Worm (Caenorhabditis elegans): Measurements from ENCODE around the gene dpf-5.

dpf-5 gene

DNA sequence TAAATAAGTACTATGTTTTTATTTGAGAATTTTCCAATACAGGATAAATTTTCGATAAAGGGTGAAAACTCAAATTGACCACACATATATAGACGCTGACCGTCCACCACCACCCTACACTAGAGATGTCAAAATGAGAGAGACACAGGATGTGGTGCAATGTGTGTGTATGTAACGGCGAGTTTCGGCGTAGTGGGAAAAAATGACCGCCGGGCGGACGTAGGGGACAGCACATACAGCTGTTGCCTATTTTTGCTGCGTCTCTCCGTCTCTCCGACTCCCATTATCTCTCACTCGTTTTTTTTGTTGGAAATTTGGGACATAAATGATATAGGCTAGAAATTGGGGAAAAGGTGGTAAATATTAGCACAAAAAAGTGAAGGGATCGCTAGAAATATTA, 25.3 kb downstream of the dpf-5 start:
- no peak for TF ChIP-seq eor-1 (tag; optimal IDR thresholded peaks at IDR 0.05)
- peak; percentile 76 for TF ChIP-seq hmg-11 (tag; optimal IDR thresholded peaks at IDR 0.05)
- TF ChIP-seq nhr-25 (tag; optimal IDR thresholded peaks at IDR 0.05): no peak
- no peak for TF ChIP-seq ceh-9 (tag; optimal IDR thresholded peaks at IDR 0.05)
- peak; percentile 28 for TF ChIP-seq nfya-1 (tag; optimal IDR thresholded peaks at IDR 0.05; ENCODE audit: insufficient read depth)

DNA sequence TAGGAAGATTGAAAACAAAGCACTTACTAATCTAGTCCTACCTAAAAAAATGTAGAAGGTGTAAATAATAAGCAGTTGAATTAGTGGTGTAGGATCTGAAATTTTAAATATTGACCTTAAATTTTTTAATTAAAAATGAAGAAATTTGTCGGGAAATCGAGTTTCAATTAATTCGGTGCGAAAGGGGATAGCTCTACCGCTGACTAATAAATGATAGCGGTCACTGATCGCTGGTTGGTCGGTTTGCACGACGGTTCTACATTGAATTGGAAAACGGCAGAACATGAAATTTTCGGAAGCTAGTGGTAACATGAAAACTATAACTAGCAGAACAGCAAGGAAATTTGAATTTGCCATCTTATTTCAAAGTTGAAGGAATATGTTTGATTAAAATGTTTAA, 26.3 kb downstream of the dpf-5 start, which contains the start of gene set-15:
set-15 (minus strand) TSS at position 101 of the 400 bp plus-strand sequence.
- TF ChIP-seq ceh-9 (tag; optimal IDR thresholded peaks at IDR 0.05): no peak
- TF ChIP-seq ceh-82 (tag; optimal IDR thresholded peaks at IDR 0.05): no peak
- TF ChIP-seq elt-3 (tag; optimal IDR thresholded peaks at IDR 0.05): no peak
- TF ChIP-seq tbx-2 (tag; optimal IDR thresholded peaks at IDR 0.05): no peak
- TF ChIP-seq nhr-11 (tag; optimal IDR thresholded peaks at IDR 0.05): no peak
- no peak for TF ChIP-seq nfya-1 (tag; optimal IDR thresholded peaks at IDR 0.05; ENCODE audit: insufficient read depth)

DNA sequence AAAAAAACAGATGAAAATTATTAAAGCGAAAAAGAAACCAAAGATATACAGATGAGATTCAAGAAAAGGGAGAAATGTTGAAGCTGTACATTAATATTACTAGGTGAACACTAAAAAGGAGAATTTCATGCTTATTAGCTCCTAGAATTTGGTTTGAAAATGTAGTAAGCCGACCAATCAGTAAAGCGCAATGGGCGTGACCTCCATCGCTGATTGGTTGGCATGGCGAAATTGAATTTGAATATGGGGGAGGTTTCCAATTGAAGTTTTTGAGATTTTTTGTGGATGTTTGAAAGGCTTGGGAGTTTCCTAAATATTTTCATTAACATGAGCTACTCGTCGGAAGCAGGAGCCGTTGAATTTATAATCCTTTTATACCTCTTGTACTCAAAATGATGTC, 29.9 kb downstream of the dpf-5 start:
- TF ChIP-seq ceh-28 (tag; optimal IDR thresholded peaks at IDR 0.05) (no peak), nfya-1 (tag; optimal IDR thresholded peaks at IDR 0.05; ENCODE audit: insufficient read depth) (peak; percentile 94)

DNA sequence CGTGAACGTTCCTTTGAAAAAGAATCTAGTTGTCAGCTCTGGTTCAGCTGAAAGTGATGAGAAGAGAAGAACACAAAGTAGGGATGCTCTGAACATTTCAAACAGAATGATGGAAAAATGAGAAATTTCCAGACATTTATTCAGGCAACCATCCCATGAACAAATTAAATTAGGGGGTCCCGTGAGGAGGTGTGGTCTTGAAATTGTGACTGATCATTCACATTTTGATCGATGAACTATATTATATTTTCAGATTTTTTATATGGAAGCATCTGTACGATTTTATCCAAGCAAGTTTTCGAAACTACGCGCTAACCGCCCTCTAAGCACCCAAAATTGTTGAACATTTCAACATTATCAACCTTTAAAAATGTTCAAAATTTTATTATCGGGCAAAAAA, 30.4 kb downstream of the dpf-5 start, which contains the start of gene R11E3.19:
R11E3.19 (minus strand) TSS at position 101 of the 400 bp plus-strand sequence.
- TF ChIP-seq unc-39 (tag; optimal IDR thresholded peaks at IDR 0.05): no peak
- TF ChIP-seq fkh-10 (GFP tag; optimal IDR thresholded peaks at IDR 0.05): no peak
- TF ChIP-seq zag-1 (tag; optimal IDR thresholded peaks at IDR 0.05): no peak
- TF ChIP-seq mdl-1 (tag; optimal IDR thresholded peaks at IDR 0.05): no peak
- no peak for TF ChIP-seq fkh-2 (tag; optimal IDR thresholded peaks at IDR 0.05)
- TF ChIP-seq daf-12 (tag; optimal IDR thresholded peaks at IDR 0.05): no peak
- no peak for TF ChIP-seq lin-15B (tag; optimal IDR thresholded peaks at IDR 0.05)
- TF ChIP-seq lin-39 (tag; optimal IDR thresholded peaks at IDR 0.05): no peak
- no peak for TF ChIP-seq pqm-1 (tag; optimal IDR thresholded peaks at IDR 0.05)
- TF ChIP-seq nhr-23 (tag; optimal IDR thresholded peaks at IDR 0.05): no peak
- no peak for TF ChIP-seq mml-1 (tag; optimal IDR thresholded peaks at IDR 0.05)
- TF ChIP-seq egl-5 (tag; optimal IDR thresholded peaks at IDR 0.05): no peak
- no peak for TF ChIP-seq elt-1 (tag; optimal IDR thresholded peaks at IDR 0.05)
- TF ChIP-seq lsy-12 (tag; optimal IDR thresholded peaks at IDR 0.05): no peak
- TF ChIP-seq elt-2 (tag; optimal IDR thresholded peaks at IDR 0.05): no peak

DNA sequence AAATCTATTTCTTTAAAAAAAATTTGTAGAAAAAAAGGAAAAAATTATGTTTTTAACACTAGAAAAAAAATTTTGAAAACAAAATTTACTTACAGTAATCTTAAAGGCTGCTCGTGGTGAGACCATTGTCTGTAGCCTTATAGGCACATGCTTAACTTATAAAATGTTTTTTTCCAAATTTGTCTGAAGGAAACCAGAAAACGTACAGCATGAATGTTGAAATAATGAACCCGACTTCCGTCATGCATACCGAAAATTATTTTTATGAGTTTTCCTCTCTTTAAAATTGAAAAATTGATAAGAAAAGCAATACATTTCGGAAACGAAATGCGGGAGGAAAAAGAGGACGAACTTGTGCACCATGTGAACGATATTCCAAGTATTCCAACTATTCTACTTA, 34.6 kb downstream of the dpf-5 start, which contains the start of gene R11E3.2:
R11E3.2 (plus strand) TSS at position 301 of the 400 bp plus-strand sequence.
- TF ChIP-seq ztf-11 (tag; optimal IDR thresholded peaks at IDR 0.05) (no peak), aly-2 (tag; optimal IDR thresholded peaks at IDR 0.05) (no peak), elt-2 (tag; optimal IDR thresholded peaks at IDR 0.05) (no peak), nhr-43 (tag; optimal IDR thresholded peaks at IDR 0.05; ENCODE audit: poor library complexity, severe bottlenecking) (no peak), lsy-12 (tag; optimal IDR thresholded peaks at IDR 0.05) (no peak), R02D3.7 (tag; optimal IDR thresholded peaks at IDR 0.05) (no peak), ceh-9 (tag; optimal IDR thresholded peaks at IDR 0.05) (no peak), ZK546.5 (tag; optimal IDR thresholded peaks at IDR 0.05) (no peak), egl-27 (tag; optimal IDR thresholded peaks at IDR 0.05) (no peak), fkh-10 (GFP tag; optimal IDR thresholded peaks at IDR 0.05) (no peak), nhr-25 (tag; optimal IDR thresholded peaks at IDR 0.05) (no peak), eor-1 (tag; optimal IDR thresholded peaks at IDR 0.05) (no peak), nhr-77 (tag; optimal IDR thresholded peaks at IDR 0.05) (no peak), mdl-1 (tag; optimal IDR thresholded peaks at IDR 0.05) (no peak)

DNA sequence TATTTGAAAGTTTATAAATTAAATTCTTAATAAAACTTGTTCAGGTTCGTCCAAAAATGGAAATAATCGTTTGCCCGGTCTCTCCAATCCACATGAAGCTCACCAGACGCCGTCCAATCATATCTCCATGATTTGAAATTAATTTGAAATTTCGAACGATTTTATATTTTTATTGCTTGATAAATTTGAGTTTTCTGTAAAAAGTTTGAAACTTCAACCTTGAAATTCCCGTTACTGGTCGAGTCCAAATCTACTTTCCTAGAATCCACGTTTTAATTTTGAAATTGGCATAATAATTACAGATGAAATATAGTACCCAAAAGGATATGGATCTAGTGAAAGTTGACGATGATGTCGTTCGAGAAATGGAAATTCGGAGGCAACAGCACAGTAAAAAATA, 42.0 kb downstream of the dpf-5 start, which contains the start of gene npp-26:
npp-26 (plus strand) TSS at position 301 of the 400 bp plus-strand sequence.
- TF ChIP-seq mml-1 (tag; optimal IDR thresholded peaks at IDR 0.05): no peak
- TF ChIP-seq lin-15B (tag; optimal IDR thresholded peaks at IDR 0.05): no peak
- TF ChIP-seq jun-1 (tag; optimal IDR thresholded peaks at IDR 0.05): no peak
- TF ChIP-seq nhr-25 (tag; optimal IDR thresholded peaks at IDR 0.05): no peak
- TF ChIP-seq fkh-10 (GFP tag; optimal IDR thresholded peaks at IDR 0.05): no peak
- no peak for TF ChIP-seq ZK546.5 (tag; optimal IDR thresholded peaks at IDR 0.05)
- no peak for TF ChIP-seq elt-3 (tag; optimal IDR thresholded peaks at IDR 0.05)
- no peak for TF ChIP-seq lin-39 (tag; optimal IDR thresholded peaks at IDR 0.05)
- TF ChIP-seq mdl-1 (tag; optimal IDR thresholded peaks at IDR 0.05): no peak
- TF ChIP-seq nhr-77 (tag; optimal IDR thresholded peaks at IDR 0.05): no peak
- TF ChIP-seq pha-4 (tag; optimal IDR thresholded peaks at IDR 0.05): no peak
